Fruit fly (Drosophila melanogaster) whole organism, prepupa: ENCODE results near the gene Sec16.

Experiments used
- Blimp-1 ChIP-seq: fragments of 200-800 bp; sonication (Bioruptor generic); optimal IDR thresholded peaks from 3 replicates; lab custom pipeline; 2017; ENCODE audit warnings: missing biosample characterization, missing genetic modification characterization, mild to moderate bottlenecking, moderate library complexity, missing genetic modification reagents
- CG10631 ChIP-seq: fragments of 200-800 bp; sonication (Bioruptor generic); optimal IDR thresholded peaks from 2 replicates; lab custom pipeline; 2016; ENCODE audit warnings: missing biosample characterization, missing genetic modification characterization
- CG11294 ChIP-seq: fragments of 200-800 bp; sonication (Bioruptor generic); IDR thresholded peaks from 2 replicates; pipeline ENCODE4 v1.3.6; 2022; ENCODE audit warnings: missing biosample characterization, missing genetic modification characterization
- CG11762 ChIP-seq: fragments of 200-800 bp; sonication (Bioruptor generic); optimal IDR thresholded peaks from 3 replicates; lab custom pipeline; 2016; ENCODE audit warnings: missing biosample characterization, missing genetic modification characterization; ENCODE audit not compliant: insufficient read depth
- CG15336 ChIP-seq: fragments of 200-800 bp; sonication (Bioruptor generic); IDR thresholded peaks from 2 replicates; pipeline ENCODE4 v1.3.6; 2022; ENCODE audit warnings: missing biosample characterization, missing genetic modification characterization
- CG1621 ChIP-seq: fragments of 200-800 bp; sonication (Bioruptor generic); optimal IDR thresholded peaks from 3 replicates; lab custom pipeline; 2018; ENCODE audit warnings: missing biosample characterization, mild to moderate bottlenecking, missing genetic modification characterization
- CG16779 ChIP-seq: fragments of 200-800 bp; sonication (Bioruptor generic); optimal IDR thresholded peaks from 3 replicates; lab custom pipeline; 2017; ENCODE audit warnings: missing biosample characterization, mild to moderate bottlenecking, missing genetic modification characterization
- CG3032 ChIP-seq: fragments of 200-800 bp; optimal IDR thresholded peaks from 2 replicates; lab custom pipeline; 2019; ENCODE audit warnings: missing biosample characterization, mild to moderate bottlenecking, missing genetic modification characterization, moderate library complexity
- CG31627 ChIP-seq: fragments of 200-800 bp; sonication (Bioruptor generic); optimal IDR thresholded peaks from 3 replicates; lab custom pipeline; 2016; ENCODE audit warnings: missing biosample characterization, missing genetic modification characterization
- CG32006 ChIP-seq: fragments of 200-800 bp; sonication (Bioruptor generic); optimal IDR thresholded peaks from 3 replicates; lab custom pipeline; 2017; ENCODE audit warnings: missing biosample characterization, mild to moderate bottlenecking, missing genetic modification characterization
- CG34406 ChIP-seq: fragments of 200-800 bp; sonication (Bioruptor generic); optimal IDR thresholded peaks from 3 replicates; lab custom pipeline; 2016; ENCODE audit warnings: missing biosample characterization, missing genetic modification characterization
- CG3919 ChIP-seq: fragments of 200-800 bp; sonication (Bioruptor generic); optimal IDR thresholded peaks from 3 replicates; lab custom pipeline; 2016; ENCODE audit warnings: missing biosample characterization, missing genetic modification characterization
- CG4318 ChIP-seq: fragments of 200-800 bp; sonication (Bioruptor generic); optimal IDR thresholded peaks from 3 replicates; lab custom pipeline; 2017; ENCODE audit warnings: missing biosample characterization, mild to moderate bottlenecking, missing genetic modification characterization
- CG6163 ChIP-seq: fragments of 200-800 bp; sonication (Bioruptor generic); IDR thresholded peaks from 3 replicates; pipeline ENCODE4 v1.3.6; 2022; ENCODE audit warnings: missing biosample characterization, missing genetic modification characterization
- CG6792 ChIP-seq: fragments of 200-800 bp; sonication (Bioruptor generic); optimal IDR thresholded peaks from 3 replicates; lab custom pipeline; 2016; ENCODE audit warnings: missing biosample characterization, missing genetic modification characterization
- CG6808 ChIP-seq: fragments of 200-800 bp; sonication (Bioruptor generic); optimal IDR thresholded peaks from 3 replicates; lab custom pipeline; 2017; ENCODE audit warnings: missing biosample characterization, missing genetic modification characterization, mild to moderate bottlenecking, moderate library complexity, missing genetic modification reagents
- CG6854 ChIP-seq: fragments of 200-800 bp; sonication (Bioruptor generic); optimal IDR thresholded peaks from 2 replicates; lab custom pipeline; 2017; ENCODE audit warnings: missing biosample characterization, mild to moderate bottlenecking, missing genetic modification characterization
- CG7368 ChIP-seq: fragments of 200-800 bp; sonication (Bioruptor generic); optimal IDR thresholded peaks from 3 replicates; lab custom pipeline; 2016; ENCODE audit warnings: missing biosample characterization, missing genetic modification characterization
- CG8119 ChIP-seq: fragments of 200-800 bp; sonication (Bioruptor generic); IDR thresholded peaks from 3 replicates; pipeline ENCODE4 v1.3.6; 2022; ENCODE audit warnings: missing biosample characterization, missing genetic modification characterization
- CG8319 ChIP-seq: fragments of 200-800 bp; sonication (Bioruptor generic); optimal IDR thresholded peaks from 3 replicates; lab custom pipeline; 2016; ENCODE audit warnings: missing biosample characterization, missing genetic modification characterization
- CG8632 ChIP-seq: fragments of 200-800 bp; sonication (Bioruptor generic); optimal IDR thresholded peaks from 3 replicates; lab custom pipeline; 2016; ENCODE audit warnings: missing biosample characterization, missing genetic modification characterization
- Eip75B ChIP-seq: fragments of 200-800 bp; sonication (Bioruptor generic); optimal IDR thresholded peaks from 3 replicates; lab custom pipeline; 2016; ENCODE audit warnings: missing biosample characterization, missing genetic modification characterization
- Eip78C ChIP-seq: fragments of 200-800 bp; sonication (Bioruptor generic); peaks from one replicate; lab custom pipeline; 2016; ENCODE audit warnings: missing biosample characterization, missing genetic modification characterization
- Eip93F ChIP-seq: fragments of 200-800 bp; sonication (Bioruptor generic); optimal IDR thresholded peaks from 2 replicates; lab custom pipeline; 2016; ENCODE audit warnings: missing biosample characterization, mild to moderate bottlenecking, missing genetic modification characterization
- Ets21C ChIP-seq: fragments of 200-800 bp; sonication (Bioruptor generic); optimal IDR thresholded peaks from 3 replicates; lab custom pipeline; 2016; ENCODE audit warnings: missing biosample characterization, missing genetic modification characterization
- Ets96B ChIP-seq: fragments of 200-800 bp; optimal IDR thresholded peaks from 2 replicates; lab custom pipeline; 2019; ENCODE audit warnings: missing biosample characterization, mild to moderate bottlenecking, missing genetic modification characterization, moderate library complexity
- Gug ChIP-seq: fragments of 200-800 bp; sonication (Bioruptor generic); IDR thresholded peaks from 2 replicates; pipeline ENCODE4 v1.3.6; 2022; ENCODE audit warnings: missing biosample characterization, missing genetic modification characterization
- Hr38 ChIP-seq: sonication (Bioruptor generic); optimal IDR thresholded peaks from 2 replicates; lab custom pipeline; 2016; ENCODE audit warnings: missing biosample characterization, missing genetic modification characterization
- Hr39 ChIP-seq: fragments of 200-800 bp; sonication (Bioruptor generic); optimal IDR thresholded peaks from 2 replicates; lab custom pipeline; 2016; ENCODE audit warnings: missing biosample characterization, missing genetic modification characterization
- Hr4 ChIP-seq: fragments of 200-800 bp; sonication (Bioruptor generic); optimal IDR thresholded peaks from 3 replicates; lab custom pipeline; 2016; ENCODE audit warnings: missing biosample characterization, missing genetic modification characterization
- Met ChIP-seq: fragments of 200-800 bp; sonication (Bioruptor generic); optimal IDR thresholded peaks from 3 replicates; lab custom pipeline; 2016; ENCODE audit warnings: missing biosample characterization, missing genetic modification characterization
- OdsH ChIP-seq: fragments of 200-800 bp; sonication (Bioruptor generic); optimal IDR thresholded peaks from 3 replicates; lab custom pipeline; 2016; ENCODE audit warnings: missing biosample characterization, missing genetic modification characterization
- Smox ChIP-seq: fragments of 200-800 bp; sonication (Bioruptor generic); optimal IDR thresholded peaks from 3 replicates; lab custom pipeline; 2016; ENCODE audit warnings: missing biosample characterization, missing genetic modification characterization
- Sox102F ChIP-seq: fragments of 200-800 bp; sonication (Bioruptor generic); optimal IDR thresholded peaks from 2 replicates; lab custom pipeline; 2016; ENCODE audit warnings: missing biosample characterization, mild to moderate bottlenecking, missing genetic modification characterization
- Sox14 ChIP-seq: fragments of 200-800 bp; sonication (Bioruptor generic); optimal IDR thresholded peaks from 3 replicates; lab custom pipeline; 2016; ENCODE audit warnings: missing biosample characterization, missing genetic modification characterization
- Sox15 ChIP-seq: fragments of 200-800 bp; sonication (Bioruptor generic); optimal IDR thresholded peaks from 3 replicates; lab custom pipeline; 2016; ENCODE audit warnings: missing biosample characterization, missing genetic modification characterization
- acj6 ChIP-seq: fragments of 200-800 bp; sonication (Bioruptor generic); optimal IDR thresholded peaks from 3 replicates; lab custom pipeline; 2016; ENCODE audit warnings: missing biosample characterization, missing genetic modification characterization
- cyc ChIP-seq: fragments of 200-800 bp; sonication (Bioruptor generic); optimal IDR thresholded peaks from 3 replicates; lab custom pipeline; 2016; ENCODE audit warnings: missing biosample characterization, missing genetic modification characterization
- dac ChIP-seq: fragments of 200-800 bp; sonication (Bioruptor generic); optimal IDR thresholded peaks from 2 replicates; lab custom pipeline; 2017; ENCODE audit warnings: missing biosample characterization, mild to moderate bottlenecking, missing genetic modification characterization
- dsx ChIP-seq: fragments of 200-800 bp; optimal IDR thresholded peaks from 3 replicates; lab custom pipeline; 2019; ENCODE audit warnings: missing biosample characterization, mild to moderate bottlenecking, missing genetic modification characterization, moderate library complexity; ENCODE audit not compliant: poor library complexity, severe bottlenecking
- eg ChIP-seq: fragments of 200-800 bp; sonication (Bioruptor generic); IDR thresholded peaks from 3 replicates; pipeline ENCODE4 v1.3.6; 2022; ENCODE audit warnings: missing biosample characterization, missing genetic modification characterization
- esn ChIP-seq: fragments of 200-800 bp; sonication (Bioruptor generic); optimal IDR thresholded peaks from 2 replicates; lab custom pipeline; 2016; ENCODE audit warnings: missing biosample characterization, mild to moderate bottlenecking, missing genetic modification characterization, moderate library complexity
- fd59A ChIP-seq: fragments of 200-800 bp; sonication (Bioruptor generic); optimal IDR thresholded peaks from 2 replicates; lab custom pipeline; 2017; ENCODE audit warnings: missing biosample characterization, mild to moderate bottlenecking, missing genetic modification characterization, missing genetic modification reagents
- fd85E ChIP-seq: fragments of 200-800 bp; sonication (Bioruptor generic); optimal IDR thresholded peaks from 3 replicates; lab custom pipeline; 2016; ENCODE audit warnings: missing biosample characterization, missing genetic modification characterization
- fkh ChIP-seq: fragments of 200-800 bp; sonication (Bioruptor generic); optimal IDR thresholded peaks from 3 replicates; lab custom pipeline; 2017; ENCODE audit warnings: missing biosample characterization, mild to moderate bottlenecking, missing genetic modification characterization, moderate library complexity
- net ChIP-seq: fragments of 200-800 bp; sonication (Bioruptor generic); optimal IDR thresholded peaks from 3 replicates; lab custom pipeline; 2016; ENCODE audit warnings: missing biosample characterization, missing genetic modification characterization
- pdm3 ChIP-seq: fragments of 200-800 bp; sonication (Bioruptor generic); optimal IDR thresholded peaks from 3 replicates; lab custom pipeline; 2016; ENCODE audit warnings: missing biosample characterization, missing genetic modification characterization
- salr ChIP-seq, 2 experiments: fragments of 200-800 bp; sonication (Bioruptor generic); optimal IDR thresholded peaks; 3 replicates each; lab custom pipeline; 2016 to 2018; ENCODE audit warnings: missing biosample characterization in 2 of 2, missing genetic modification characterization in 2 of 2, mild to moderate bottlenecking in 1 of 2
- ss ChIP-seq, 2 experiments: fragments of 200-800 bp; sonication (Bioruptor generic); optimal IDR thresholded peaks; 2 replicates in 1 of 2; 3 replicates in 1 of 2; lab custom pipeline; 2017 to 2018; ENCODE audit warnings: mild to moderate bottlenecking in 2 of 2, missing biosample characterization in 2 of 2, missing genetic modification characterization in 2 of 2, moderate library complexity in 1 of 2
- topi ChIP-seq: fragments of 200-800 bp; sonication (Bioruptor generic); optimal IDR thresholded peaks from 3 replicates; lab custom pipeline; 2016; ENCODE audit warnings: missing biosample characterization, missing genetic modification characterization
- vri ChIP-seq: fragments of 200-800 bp; sonication (Bioruptor generic); optimal IDR thresholded peaks from 3 replicates; lab custom pipeline; 2016; ENCODE audit warnings: missing biosample characterization, mild to moderate bottlenecking, missing genetic modification characterization

Sec16 gene

dm6 chrX:12595610-12596336, at the start of gene Sec16, which contains the start of gene CG1824:
TSS of gene Sec16 (plus strand) at chrX:12596047.
TSS of gene CG1824 (minus strand) at chrX:12595624.
- TF ChIP-seq Sox102F (GFP tag; lab: Kevin White, UChicago): no peak
- peak; percentile 54 for TF ChIP-seq CG3032
- TF ChIP-seq Blimp-1: no peak
- no peak for TF ChIP-seq fd85E (GFP tag; lab: Kevin White, UChicago)
- no peak for TF ChIP-seq CG4318 (GFP tag; lab: Kevin White, UChicago)
- TF ChIP-seq CG6854 (GFP tag; lab: Kevin White, UChicago): no peak
- TF ChIP-seq Hr4: no peak
- TF ChIP-seq CG16779 (tag; lab: Kevin White, UChicago): no peak
- TF ChIP-seq OdsH (GFP tag; lab: Kevin White, UChicago): peak; percentile 50
- TF ChIP-seq Eip78C (GFP tag; lab: Kevin White, UChicago): peak; percentile 48
- peak; percentile 23 for TF ChIP-seq CG6808 (GFP tag; lab: Kevin White, UChicago)
- TF ChIP-seq dsx: no peak
- peak; percentile 8 for TF ChIP-seq Ets96B
- TF ChIP-seq dac: no peak
- no peak for TF ChIP-seq CG8319 (GFP tag; lab: Kevin White, UChicago)
- TF ChIP-seq fd59A (GFP tag; lab: Kevin White, UChicago): peak; percentile 2
- TF ChIP-seq topi (GFP tag; lab: Kevin White, UChicago): no peak
- TF ChIP-seq CG6792 (GFP tag; lab: Kevin White, UChicago): no peak
- peak; percentile 5 for TF ChIP-seq Smox (GFP tag; lab: Kevin White, UChicago)
- no peak for TF ChIP-seq CG15336 (GFP tag; lab: Robert Waterston, UW)
- TF ChIP-seq CG31627 (GFP tag; lab: Kevin White, UChicago): peak; percentile 41
- TF ChIP-seq fkh (GFP tag; lab: Kevin White, UChicago): peak; percentile 1
- TF ChIP-seq Met (GFP tag; lab: Kevin White, UChicago): peak; percentile 1
- TF ChIP-seq eg (GFP tag; lab: Robert Waterston, UW): peak; percentile 32; the same call in 1 of the 3 replicates
- TF ChIP-seq CG11762 (GFP tag; lab: Kevin White, UChicago): no peak
- peak; percentile 36 for TF ChIP-seq Hr39 (GFP tag; lab: Kevin White, UChicago)
- no peak for TF ChIP-seq Sox14
- TF ChIP-seq Hr38: no peak
- TF ChIP-seq CG34406 (GFP tag; lab: Kevin White, UChicago): peak; percentile 15
- no peak for TF ChIP-seq CG8632
- TF ChIP-seq CG1621 (tag; lab: Kevin White, UChicago): no peak
- TF ChIP-seq CG7368 (GFP tag; lab: Kevin White, UChicago): peak; percentile 7
- peak in 1 of 2 experiments; percentile 1 for TF ChIP-seq ss (GFP tag; optimal IDR thresholded peaks at IDR 0.05; lab: Kevin White, UChicago)
- peak; percentile 7 for TF ChIP-seq net (GFP tag; lab: Kevin White, UChicago)
- TF ChIP-seq vri (GFP tag; lab: Kevin White, UChicago): peak; percentile 43
- no peak for TF ChIP-seq Gug
- TF ChIP-seq pdm3: peak; percentile 39
- peak; percentile 36 for TF ChIP-seq Sox15 (GFP tag; lab: Kevin White, UChicago)
- TF ChIP-seq Ets21C: no peak
- TF ChIP-seq salr (GFP tag; optimal IDR thresholded peaks at IDR 0.05; lab: Kevin White, UChicago): peak in 1 of 2 experiments; percentile 45
- peak; percentile 25 for TF ChIP-seq cyc (GFP tag; lab: Kevin White, UChicago)
- TF ChIP-seq CG10631 (GFP tag; lab: Kevin White, UChicago): peak; percentile 70
- peak; percentile 52 for TF ChIP-seq acj6 (GFP tag; lab: Kevin White, UChicago)
- TF ChIP-seq Eip93F (GFP tag; lab: Kevin White, UChicago): no peak
- TF ChIP-seq CG8119: no peak
- no peak for TF ChIP-seq CG6163
- TF ChIP-seq Eip75B (GFP tag; lab: Kevin White, UChicago): no peak
- TF ChIP-seq CG3919 (GFP tag; lab: Kevin White, UChicago): peak; percentile 2
- TF ChIP-seq esn (GFP tag; lab: Kevin White, UChicago): peak; percentile 41
- peak; percentile 47 for TF ChIP-seq CG32006 (GFP tag; lab: Kevin White, UChicago)
- TF ChIP-seq CG11294: no peak
